Fruit fly (Drosophila melanogaster): Measurements from ENCODE around the gene CG10801.

dm6 chrX:3433646-3434097, 26.7 kb upstream of the CG10801 start:
- TF ChIP-seq D1 (tag; optimal IDR thresholded peaks at IDR 0.05), result peak; percentile 44
- peak; percentile 80 for TF ChIP-seq CG13204 (GFP tag; optimal IDR thresholded peaks at IDR 0.05)
- TF ChIP-seq CG14655 (GFP tag; optimal IDR thresholded peaks at IDR 0.05), result peak; percentile 73
